Worm (Caenorhabditis elegans) whole organism, L4 larva: Measurements from ENCODE around the gene F31F7.1.
A peak's percentile ranks its signal among the peaks of the same experiment; 100 is the strongest.

ENCODE experiments used
- D1046.2 ChIP-seq: fragments of 200-800 bp; sonication (Bioruptor generic); IDR thresholded peaks from 2 replicates; pipeline ENCODE4 v1.3.6; 2022; ENCODE audit warnings: missing genetic modification characterization, missing compliant biosample characterization
- F37D6.2 ChIP-seq: sonication (generic microtip); optimal IDR thresholded peaks from 2 replicates; lab custom pipeline; 2016; ENCODE audit warnings: mild to moderate bottlenecking, missing genetic modification characterization, missing compliant biosample characterization
- T20F7.1 ChIP-seq: fragments of 200-800 bp; sonication (Bioruptor generic); optimal IDR thresholded peaks from 2 replicates; lab custom pipeline; 2018; ENCODE audit warnings: mild to moderate bottlenecking, missing genetic modification characterization, missing compliant biosample characterization
- T26A8.4 ChIP-seq: fragments of 200-800 bp; sonication (Bioruptor generic); IDR thresholded peaks from 2 replicates; pipeline ENCODE4 v1.3.6; 2022; ENCODE audit warnings: missing genetic modification characterization, missing compliant biosample characterization
- Y48G9A.11 ChIP-seq: fragments of 200-800 bp; sonication (Bioruptor generic); IDR thresholded peaks from 2 replicates; pipeline ENCODE4 v1.3.6; 2022; ENCODE audit warnings: missing genetic modification reagents, missing genetic modification characterization, missing compliant biosample characterization
- Y75B8A.6 ChIP-seq: fragments of 200-800 bp; sonication (Bioruptor generic); IDR thresholded peaks from 2 replicates; pipeline ENCODE4 v1.3.6; 2022; ENCODE audit warnings: missing genetic modification reagents, missing genetic modification characterization, missing compliant biosample characterization
- aha-1 ChIP-seq: fragments of 150-350 bp; peaks from one replicate; lab custom pipeline; 2014; ENCODE audit warnings: missing biosample characterization, missing genetic modification characterization
- ama-1 ChIP-seq: fragments of 150-350 bp; optimal IDR thresholded peaks from 2 replicates; lab custom pipeline; 2014; ENCODE audit warnings: inconsistent platforms, mixed read lengths
- arid-1 ChIP-seq: fragments of 200-800 bp; sonication (Bioruptor generic); conservative IDR thresholded peaks from 2 replicates; pipeline ENCODE4 v1.3.6; 2022; ENCODE audit warnings: missing genetic modification reagents, missing genetic modification characterization, missing compliant biosample characterization
- ceh-28 ChIP-seq: fragments of 150-350 bp; optimal IDR thresholded peaks from 2 replicates; lab custom pipeline; 2014; ENCODE audit warnings: missing biosample characterization, missing genetic modification reagents, missing genetic modification characterization
- ceh-44 ChIP-seq: fragments of 200-800 bp; sonication (Bioruptor generic); IDR thresholded peaks from 2 replicates; pipeline ENCODE4 v1.3.6; 2022; ENCODE audit warnings: missing genetic modification reagents, missing genetic modification characterization, missing compliant biosample characterization
- ceh-62 ChIP-seq: sonication (generic microtip); optimal IDR thresholded peaks from 2 replicates; lab custom pipeline; 2017; ENCODE audit warnings: missing biosample characterization, missing genetic modification characterization
- cey-2 ChIP-seq: sonication (generic microtip); optimal IDR thresholded peaks from 3 replicates; lab custom pipeline; 2017; ENCODE audit warnings: missing genetic modification characterization, mild to moderate bottlenecking, missing compliant biosample characterization, antibody characterized with exemption, borderline replicate concordance; ENCODE audit not compliant: insufficient read depth
- daf-12 ChIP-seq: fragments of 150-350 bp; optimal IDR thresholded peaks from 2 replicates; lab custom pipeline; 2014; ENCODE audit warnings: missing biosample characterization, missing genetic modification reagents, missing genetic modification characterization
- daf-16 ChIP-seq, 3 experiments: sonication (generic microtip); optimal IDR thresholded peaks; 2 replicates each; lab custom pipeline; 2016 to 2017; ENCODE audit warnings: missing genetic modification characterization in 3 of 3, missing genetic modification reagents in 3 of 3, mild to moderate bottlenecking in 2 of 3, missing compliant biosample characterization in 2 of 3, missing biosample characterization in 1 of 3, moderate library complexity in 1 of 3
- daf-8 ChIP-seq: fragments of 200-800 bp; sonication (Bioruptor generic); IDR thresholded peaks from 2 replicates; pipeline ENCODE4 v1.3.6; 2022; ENCODE audit warnings: missing genetic modification characterization, missing compliant biosample characterization
- dmd-6 ChIP-seq: fragments of 200-800 bp; sonication (Bioruptor generic); IDR thresholded peaks from 2 replicates; pipeline ENCODE4 v1.3.6; 2022; ENCODE audit warnings: missing genetic modification reagents, missing genetic modification characterization, missing compliant biosample characterization
- dmd-8 ChIP-seq: fragments of 200-800 bp; sonication (Bioruptor generic); IDR thresholded peaks from 2 replicates; pipeline ENCODE4 v1.3.6; 2022; ENCODE audit warnings: missing genetic modification characterization, missing compliant biosample characterization
- dpl-1 ChIP-seq: fragments of 150-350 bp; optimal IDR thresholded peaks from 2 replicates; lab custom pipeline; 2014; ENCODE audit warnings: missing biosample characterization, missing genetic modification reagents, missing genetic modification characterization
- egl-27 ChIP-seq: sonication (generic microtip); optimal IDR thresholded peaks from 3 replicates; lab custom pipeline; 2017; ENCODE audit warnings: missing biosample characterization, missing genetic modification reagents, missing genetic modification characterization
- fos-1 ChIP-seq: fragments of 150-350 bp; optimal IDR thresholded peaks from 2 replicates; lab custom pipeline; 2014; ENCODE audit warnings: missing biosample characterization, missing genetic modification characterization
- gei-8 ChIP-seq: fragments of 200-800 bp; sonication (Bioruptor generic); optimal IDR thresholded peaks from 2 replicates; lab custom pipeline; 2018; ENCODE audit warnings: mild to moderate bottlenecking, missing genetic modification characterization, missing compliant biosample characterization
- hif-1 ChIP-seq, 2 experiments: sonication (generic microtip); optimal IDR thresholded peaks; 2 replicates each; lab custom pipeline; 2016 to 2017; ENCODE audit warnings: missing compliant biosample characterization in 2 of 2, missing genetic modification characterization in 2 of 2, missing genetic modification reagents in 2 of 2, missing genotype in 2 of 2, mild to moderate bottlenecking in 1 of 2
- lim-7 ChIP-seq: fragments of 200-800 bp; sonication (Bioruptor generic); IDR thresholded peaks from 2 replicates; pipeline ENCODE4 v1.3.6; 2022; ENCODE audit warnings: missing genetic modification characterization, missing compliant biosample characterization
- lin-1 ChIP-seq: fragments of 200-800 bp; sonication (Bioruptor generic); IDR thresholded peaks from 2 replicates; pipeline ENCODE4 v1.3.6; 2022; ENCODE audit warnings: missing genetic modification reagents, missing genetic modification characterization, missing compliant biosample characterization
- lin-15B ChIP-seq: fragments of 150-350 bp; sonication (generic microtip); optimal IDR thresholded peaks from 3 replicates; lab custom pipeline; 2014; ENCODE audit warnings: missing biosample characterization, missing genetic modification characterization
- lin-29 ChIP-seq: fragments of 200-800 bp; sonication (Bioruptor generic); IDR thresholded peaks from 2 replicates; pipeline ENCODE4 v1.3.6; 2022; ENCODE audit warnings: missing genetic modification reagents, missing genetic modification characterization, missing compliant biosample characterization
- lin-38 ChIP-seq: fragments of 200-800 bp; sonication (Bioruptor generic); IDR thresholded peaks from 2 replicates; pipeline ENCODE4 v1.3.6; 2022; ENCODE audit warnings: missing genetic modification reagents, missing genetic modification characterization, missing compliant biosample characterization
- lin-39 ChIP-seq: fragments of 150-350 bp; optimal IDR thresholded peaks from 2 replicates; lab custom pipeline; 2014; ENCODE audit warnings: missing biosample characterization, missing genetic modification reagents, missing genetic modification characterization
- lsy-2 ChIP-seq, 2 experiments: fragments of 150-350 bp in 1 of 2; sonication (generic microtip) in 1 of 2; optimal IDR thresholded peaks; 2 replicates each; lab custom pipeline; 2014 to 2017; ENCODE audit warnings: missing biosample characterization in 2 of 2, missing genetic modification characterization in 2 of 2
- mes-2 ChIP-seq: sonication (generic microtip); optimal IDR thresholded peaks from 2 replicates; lab custom pipeline; 2016; ENCODE audit warnings: missing genotype, mild to moderate bottlenecking, missing genetic modification characterization, missing compliant biosample characterization; ENCODE audit not compliant: poor library complexity, severe bottlenecking
- mxl-3 ChIP-seq: fragments of 200-800 bp; sonication (Bioruptor generic); optimal IDR thresholded peaks from 2 replicates; lab custom pipeline; 2018; ENCODE audit warnings: mild to moderate bottlenecking, missing genetic modification characterization, missing compliant biosample characterization
- nhr-102 ChIP-seq: sonication (generic microtip); optimal IDR thresholded peaks from 2 replicates; lab custom pipeline; 2016; ENCODE audit warnings: mild to moderate bottlenecking, missing genetic modification characterization, moderate library complexity, missing compliant biosample characterization
- nhr-11 ChIP-seq: fragments of 150-350 bp; optimal IDR thresholded peaks from 2 replicates; lab custom pipeline; 2014; ENCODE audit warnings: missing biosample characterization, missing genetic modification characterization
- nhr-25 ChIP-seq: sonication (generic microtip); optimal IDR thresholded peaks from 2 replicates; lab custom pipeline; 2017; ENCODE audit warnings: missing genetic modification characterization, mild to moderate bottlenecking, missing compliant biosample characterization, antibody characterized with exemption, moderate library complexity, borderline replicate concordance; ENCODE audit not compliant: insufficient read depth
- nhr-41 ChIP-seq: fragments of 200-800 bp; sonication (Bioruptor generic); IDR thresholded peaks from 2 replicates; pipeline ENCODE4 v1.3.6; 2022; ENCODE audit warnings: missing genetic modification reagents, missing genetic modification characterization, missing compliant biosample characterization
- nhr-42 ChIP-seq: fragments of 200-800 bp; sonication (Bioruptor generic); IDR thresholded peaks from 2 replicates; pipeline ENCODE4 v1.3.6; 2022; ENCODE audit warnings: missing genetic modification characterization, missing compliant biosample characterization
- nhr-6 ChIP-seq: fragments of 150-350 bp; optimal IDR thresholded peaks from 2 replicates; lab custom pipeline; 2014; ENCODE audit warnings: missing biosample characterization, missing genetic modification characterization
- nhr-76 ChIP-seq: fragments of 150-350 bp; optimal IDR thresholded peaks from 2 replicates; lab custom pipeline; 2014; ENCODE audit warnings: missing biosample characterization, missing genetic modification characterization
- pha-4 ChIP-seq, 2 experiments: fragments of 150-350 bp in 1 of 2; fragments of 200-800 bp in 1 of 2; sonication (Bioruptor generic) in 1 of 2; IDR thresholded peaks in 1 of 2; optimal IDR thresholded peaks in 1 of 2; 2 replicates each; pipeline versions ENCODE4 v1.3.6 to Lab custom; 2014 to 2022; ENCODE audit warnings: missing genetic modification characterization in 2 of 2, missing genetic modification reagents in 2 of 2, missing biosample characterization in 1 of 2, missing compliant biosample characterization in 1 of 2
- saeg-2 ChIP-seq: fragments of 200-800 bp; sonication (Bioruptor generic); IDR thresholded peaks from 2 replicates; pipeline ENCODE4 v1.3.6; 2022; ENCODE audit warnings: missing genetic modification reagents, missing genetic modification characterization, missing compliant biosample characterization
- sdz-12 ChIP-seq: fragments of 200-800 bp; sonication (Bioruptor generic); optimal IDR thresholded peaks from 2 replicates; lab custom pipeline; 2018; ENCODE audit warnings: mild to moderate bottlenecking, missing genetic modification characterization, missing compliant biosample characterization
- snpc-1.2 ChIP-seq: fragments of 200-800 bp; sonication (Bioruptor generic); IDR thresholded peaks from 2 replicates; pipeline ENCODE4 v1.3.6; 2022; ENCODE audit warnings: missing genetic modification reagents, missing genetic modification characterization, missing compliant biosample characterization
- snpc-4 ChIP-seq: fragments of 150-350 bp; optimal IDR thresholded peaks from 2 replicates; lab custom pipeline; 2014; ENCODE audit warnings: missing biosample characterization, missing genetic modification characterization
- spr-1 ChIP-seq: sonication (generic microtip); optimal IDR thresholded peaks from 2 replicates; lab custom pipeline; 2016; ENCODE audit warnings: mild to moderate bottlenecking, missing genetic modification characterization, missing compliant biosample characterization
- spr-3 ChIP-seq: fragments of 200-800 bp; sonication (Bioruptor generic); optimal IDR thresholded peaks from 2 replicates; lab custom pipeline; 2018; ENCODE audit warnings: mild to moderate bottlenecking, missing genetic modification characterization, missing compliant biosample characterization
- tag-97 ChIP-seq: fragments of 200-800 bp; sonication (Bioruptor generic); IDR thresholded peaks from 2 replicates; pipeline ENCODE4 v1.3.6; 2022; ENCODE audit warnings: missing genetic modification characterization, missing compliant biosample characterization
- unc-62 ChIP-seq, 3 experiments: fragments of 150-350 bp in 1 of 3; sonication (generic microtip); optimal IDR thresholded peaks in 2 of 3; peaks in 1 of 3; 1 replicate in 1 of 3; 2 replicates in 2 of 3; lab custom pipeline; 2014 to 2017; ENCODE audit warnings: missing biosample characterization in 3 of 3, missing genetic modification characterization in 3 of 3, missing genetic modification reagents in 3 of 3, missing genotype in 1 of 3
- vab-7 ChIP-seq: fragments of 200-800 bp; sonication (Bioruptor generic); IDR thresholded peaks from 2 replicates; pipeline ENCODE4 v1.3.6; 2022; ENCODE audit warnings: missing genetic modification reagents, missing genetic modification characterization, missing compliant biosample characterization
- zag-1 ChIP-seq: fragments of 150-350 bp; optimal IDR thresholded peaks from 2 replicates; lab custom pipeline; 2014; ENCODE audit warnings: missing biosample characterization, missing genetic modification characterization

Gene F31F7.1

DNA sequence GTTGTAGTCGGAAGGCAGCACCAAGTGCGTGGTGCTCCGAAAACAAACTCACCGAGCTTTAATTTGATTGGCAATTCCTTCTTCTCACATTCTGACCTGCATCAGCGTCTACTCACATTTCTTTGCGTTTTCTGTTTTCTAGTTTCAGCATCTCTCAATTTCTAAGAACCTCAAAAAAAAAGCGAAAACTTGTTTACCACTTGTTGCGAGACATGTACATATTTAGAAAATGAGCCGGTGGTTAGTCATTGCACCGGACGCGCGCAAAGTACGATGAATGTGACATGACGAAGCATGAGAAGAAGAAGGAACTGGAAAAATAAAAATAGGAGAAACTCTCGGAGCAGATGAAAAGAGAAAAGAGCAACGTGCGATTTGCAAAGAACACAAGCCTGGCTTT lies 31.6 kb upstream of the F31F7.1 start (continued):
- TF ChIP-seq nhr-6, result peak; percentile 55
- TF ChIP-seq zag-1 (tag; lab: Kevin White, UChicago), result no peak
- TF ChIP-seq F37D6.2 (tag; lab: Kevin White, UChicago), result peak; percentile 40
- TF ChIP-seq nhr-42 (GFP tag; lab: Robert Waterston, UW), result no peak
- no peak for TF ChIP-seq mxl-3 (GFP tag; lab: Kevin White, UChicago)
- TF ChIP-seq ceh-62, result no peak
- no peak for TF ChIP-seq dmd-8
- TF ChIP-seq nhr-11 (tag; lab: Kevin White, UChicago), result peak; percentile 71
- TF ChIP-seq dpl-1 (GFP tag; lab: Kevin White, UChicago), result no peak
- no peak for TF ChIP-seq lin-38 (GFP tag; lab: Robert Waterston, UW)
- TF ChIP-seq fos-1 (tag; lab: Kevin White, UChicago), result no peak
- TF ChIP-seq ceh-28, result no peak
- TF ChIP-seq daf-12, result no peak
- no peak for TF ChIP-seq lin-15B (tag; lab: Kevin White, UChicago)
- no peak for TF ChIP-seq nhr-102 (tag; lab: Kevin White, UChicago)
- TF ChIP-seq unc-62 (GFP tag; optimal IDR thresholded peaks at IDR 0.05 in 1 of 2; lab: Kevin White, UChicago), result no peak
- no peak for TF ChIP-seq unc-62 (tag; optimal IDR thresholded peaks at IDR 0.05; lab: Kevin White, UChicago)
- TF ChIP-seq pha-4 (GFP tag; IDR thresholded peaks at IDR 0.05; lab: Robert Waterston, UW), result no peak
- TF ChIP-seq pha-4 (tag; optimal IDR thresholded peaks at IDR 0.05; lab: Kevin White, UChicago), result no peak
- TF ChIP-seq lin-1 (GFP tag; lab: Robert Waterston, UW), result no peak
- no peak for TF ChIP-seq gei-8 (GFP tag; lab: Kevin White, UChicago)
- no peak for TF ChIP-seq nhr-41 (GFP tag; lab: Robert Waterston, UW)
- peak in 1 of 2 experiments; percentile 85 for TF ChIP-seq hif-1 (tag; optimal IDR thresholded peaks at IDR 0.05; lab: Kevin White, UChicago)
- no peak for TF ChIP-seq vab-7 (GFP tag; lab: Robert Waterston, UW)
- no peak for TF ChIP-seq ama-1 (lab: Kevin White, UChicago)
- TF ChIP-seq sdz-12 (GFP tag; lab: Kevin White, UChicago), result no peak
- peak; percentile 59 for TF ChIP-seq aha-1
- TF ChIP-seq nhr-76 (tag; lab: Kevin White, UChicago), result no peak
- TF ChIP-seq egl-27 (tag; lab: Kevin White, UChicago), result no peak
- no peak for TF ChIP-seq lin-29 (GFP tag; lab: Robert Waterston, UW)
- TF ChIP-seq lim-7 (GFP tag; lab: Robert Waterston, UW), result no peak
- no peak for TF ChIP-seq ceh-44
- TF ChIP-seq tag-97 (GFP tag; lab: Robert Waterston, UW), result no peak
- TF ChIP-seq cey-2, result no peak
- no peak for TF ChIP-seq snpc-4 (tag; lab: Kevin White, UChicago)
- TF ChIP-seq daf-16 (GFP tag; optimal IDR thresholded peaks at IDR 0.05; lab: Kevin White, UChicago), result no peak
- TF ChIP-seq daf-16 (tag; optimal IDR thresholded peaks at IDR 0.05; lab: Kevin White, UChicago), result no peak
- no peak for TF ChIP-seq spr-1 (tag; lab: Kevin White, UChicago)
- TF ChIP-seq nhr-25 (tag; lab: Kevin White, UChicago), result no peak
- no peak for TF ChIP-seq mes-2 (tag; lab: Kevin White, UChicago)
- TF ChIP-seq spr-3 (GFP tag; lab: Kevin White, UChicago), result no peak
- TF ChIP-seq T20F7.1, result no peak
- TF ChIP-seq D1046.2 (GFP tag; lab: Robert Waterston, UW), result no peak
- TF ChIP-seq dmd-6, result 0 out of 2 replicates have a peak, but pooled peaks have one; percentile 11
- TF ChIP-seq Y75B8A.6 (GFP tag; lab: Robert Waterston, UW), result no peak
- TF ChIP-seq T26A8.4, result no peak
- TF ChIP-seq saeg-2 (GFP tag; lab: Robert Waterston, UW), result no peak
- no peak for TF ChIP-seq Y48G9A.11 (GFP tag; lab: Robert Waterston, UW)
- TF ChIP-seq lsy-2 (tag; optimal IDR thresholded peaks at IDR 0.05; lab: Kevin White, UChicago), result no peak
- TF ChIP-seq lin-39 (tag; lab: Kevin White, UChicago), result no peak
- TF ChIP-seq arid-1 (GFP tag; lab: Robert Waterston, UW), result no peak
- TF ChIP-seq daf-8 (GFP tag; lab: Robert Waterston, UW), result no peak
- TF ChIP-seq snpc-1.2 (GFP tag; lab: Robert Waterston, UW), result no peak
